Fruit fly (Drosophila melanogaster): ENCODE measurements around the gene Sid.
A peak's percentile ranks its signal among the peaks of the same experiment; 100 is the strongest.

The Sid gene

DNA sequence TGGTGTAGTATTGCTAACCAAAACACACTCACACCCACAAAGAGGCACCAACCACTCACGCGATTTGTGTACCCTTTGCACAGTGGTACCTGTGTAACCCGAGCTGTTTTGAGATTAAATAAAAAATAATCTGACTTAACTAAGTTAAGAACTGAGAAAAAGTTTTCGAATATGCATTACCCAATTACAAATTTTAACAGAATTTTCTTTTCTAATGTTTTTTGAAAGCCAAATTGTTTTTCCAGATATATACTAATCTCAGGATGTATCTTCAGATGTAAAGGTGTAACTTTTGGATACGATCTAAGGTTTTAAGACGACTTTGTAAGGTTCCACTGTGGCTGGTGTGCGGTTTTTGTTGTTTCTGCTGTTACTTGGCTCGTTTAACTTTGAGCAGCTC is 36.8 kb upstream of the Sid start:
- TF ChIP-seq Antp (GFP tag; optimal IDR thresholded peaks at IDR 0.05) (no peak), Hr3 (GFP tag; optimal IDR thresholded peaks at IDR 0.05) (no peak), exex (tag; optimal IDR thresholded peaks at IDR 0.05) (no peak), Oli (tag; optimal IDR thresholded peaks at IDR 0.05) (peak; percentile 22), dimm (GFP tag; IDR thresholded peaks at IDR 0.05) (no peak), esg (GFP tag; conservative IDR thresholded peaks at IDR 0.05) (0 out of 2 replicates have a peak, but pooled peaks have one; percentile 18), dan (GFP tag; IDR thresholded peaks at IDR 0.05) (no peak), Atf3 (GFP tag; optimal IDR thresholded peaks at IDR 0.05) (no peak), run (tag; optimal IDR thresholded peaks at IDR 0.05) (no peak), sima (GFP tag; optimal IDR thresholded peaks at IDR 0.05) (no peak), row (GFP tag; IDR thresholded peaks at IDR 0.05) (peak; percentile 29; the same call in 1 of the 3 replicates), sens (GFP tag) (peak; percentile 50), pfk (GFP tag; optimal IDR thresholded peaks at IDR 0.05) (no peak), CG10366 (GFP tag; IDR thresholded peaks at IDR 0.05) (no peak), gem (tag; optimal IDR thresholded peaks at IDR 0.05) (peak; percentile 57), seq (GFP tag; IDR thresholded peaks at IDR 0.05) (no peak), Hr51 (GFP tag; optimal IDR thresholded peaks at IDR 0.05) (peak in 1 of 2 experiments; percentile 24), CG10565 (GFP tag; optimal IDR thresholded peaks at IDR 0.05) (no peak), phol (tag; optimal IDR thresholded peaks at IDR 0.05) (peak; percentile 9), CG1792 (GFP tag; optimal IDR thresholded peaks at IDR 0.05) (no peak), gro (GFP tag; optimal IDR thresholded peaks at IDR 0.05) (no peak), Xrp1 (GFP tag; IDR thresholded peaks at IDR 0.05) (0 out of 2 replicates have a peak, but pooled peaks have one; percentile 13), CG2120 (GFP tag; optimal IDR thresholded peaks at IDR 0.05) (peak; percentile 3), CG11695 (GFP tag; IDR thresholded peaks at IDR 0.05) (peak; percentile 38; the same call in 1 of the 3 replicates), CG17328 (GFP tag; IDR thresholded peaks at IDR 0.05) (0 out of 2 replicates have a peak, but pooled peaks have one; percentile 14), CoRest (tag; optimal IDR thresholded peaks at IDR 0.05) (no peak), crol (GFP tag; IDR thresholded peaks at IDR 0.05) (no peak), CG10274 (GFP tag; optimal IDR thresholded peaks at IDR 0.05) (no peak), gcm (GFP tag; optimal IDR thresholded peaks at IDR 0.05) (no peak), dpn (GFP tag; optimal IDR thresholded peaks at IDR 0.05) (no peak), MTF-1 (GFP tag; optimal IDR thresholded peaks at IDR 0.05; ENCODE audit: borderline replicate concordance) (no peak), CG9437 (GFP tag; optimal IDR thresholded peaks at IDR 0.05) (no peak), PHDP (tag; optimal IDR thresholded peaks at IDR 0.05) (no peak), CG8290 (GFP tag; optimal IDR thresholded peaks at IDR 0.05) (no peak), CG8290 (tag; optimal IDR thresholded peaks at IDR 0.05) (no peak), CG3995 (GFP tag; optimal IDR thresholded peaks at IDR 0.05) (no peak), dysf (GFP tag; IDR thresholded peaks at IDR 0.05) (0 out of 3 replicates have a peak, but pooled peaks have one; percentile 30), zen (tag; optimal IDR thresholded peaks at IDR 0.05) (no peak), Hr39 (optimal IDR thresholded peaks at IDR 0.05) (no peak), ttk (GFP tag; IDR thresholded peaks at IDR 0.05) (no peak), CG8359 (GFP tag; optimal IDR thresholded peaks at IDR 0.05; ENCODE audit: borderline replicate concordance) (no peak), shn (GFP tag; optimal IDR thresholded peaks at IDR 0.05) (no peak), CG2678 (tag; optimal IDR thresholded peaks at IDR 0.05) (peak; percentile 12), Atf-2 (GFP tag; optimal IDR thresholded peaks at IDR 0.05) (no peak), Drgx (GFP tag; IDR thresholded peaks at IDR 0.05) (peak; percentile 73), CG31441 (GFP tag; IDR thresholded peaks at IDR 0.05) (0 out of 2 replicates have a peak, but pooled peaks have one; percentile 19), CG11456 (GFP tag; IDR thresholded peaks at IDR 0.05) (no peak), grau (tag; optimal IDR thresholded peaks at IDR 0.05) (peak; percentile 53), Hmr (GFP tag; optimal IDR thresholded peaks at IDR 0.05) (no peak), CG11504 (tag; optimal IDR thresholded peaks at IDR 0.05) (peak; percentile 43), Blimp-1 (GFP tag; optimal IDR thresholded peaks at IDR 0.05) (no peak), Med (GFP tag) (peak; percentile 47)
